Worm (Caenorhabditis elegans) whole organism, young adult: ENCODE measurements around the gene cdk-12.
A peak's percentile ranks its signal among the peaks of the same experiment; 100 is the strongest.

Experiments
- D2030.7 ChIP-seq: fragments of 200-800 bp; sonication (Bioruptor generic); IDR thresholded peaks from 2 replicates; pipeline ENCODE4 v1.3.6; 2022; ENCODE audit warnings: missing genetic modification reagents, missing genetic modification characterization, missing compliant biosample characterization
- F33H1.4 ChIP-seq: fragments of 200-800 bp; sonication (Bioruptor generic); IDR thresholded peaks from 2 replicates; pipeline ENCODE4 v1.3.6; 2022; ENCODE audit warnings: missing genetic modification reagents, missing genetic modification characterization, missing compliant biosample characterization
- F55B11.4 ChIP-seq: sonication (generic microtip); optimal IDR thresholded peaks from 2 replicates; lab custom pipeline; 2016; ENCODE audit warnings: missing compliant biosample characterization, missing genetic modification characterization, borderline replicate concordance; ENCODE audit not compliant: insufficient read depth
- F57C9.4 ChIP-seq: sonication (generic microtip); optimal IDR thresholded peaks from 2 replicates; lab custom pipeline; 2017; ENCODE audit warnings: mild to moderate bottlenecking, missing genetic modification characterization, missing compliant biosample characterization
- ZK185.1 ChIP-seq: sonication (generic microtip); optimal IDR thresholded peaks from 2 replicates; lab custom pipeline; 2016; ENCODE audit warnings: mild to moderate bottlenecking, missing genetic modification characterization, missing compliant biosample characterization; ENCODE audit not compliant: poor library complexity, severe bottlenecking
- ccch-3 ChIP-seq: fragments of 200-800 bp; sonication (Bioruptor generic); optimal IDR thresholded peaks from 2 replicates; lab custom pipeline; 2018; ENCODE audit warnings: mild to moderate bottlenecking, missing genetic modification characterization, missing compliant biosample characterization
- cebp-1 ChIP-seq, 2 experiments: fragments of 200-800 bp in 1 of 2; sonication (Bioruptor generic) in 1 of 2; sonication (generic microtip) in 1 of 2; IDR thresholded peaks in 1 of 2; optimal IDR thresholded peaks in 1 of 2; 2 replicates each; pipeline versions ENCODE4 v1.3.6 to Lab custom; 2017 to 2022; ENCODE audit warnings: missing compliant biosample characterization in 2 of 2, missing genetic modification characterization in 2 of 2, mild to moderate bottlenecking in 1 of 2, missing genetic modification reagents in 1 of 2, moderate library complexity in 1 of 2
- ceh-79 ChIP-seq: sonication (generic microtip); optimal IDR thresholded peaks from 2 replicates; lab custom pipeline; 2017; ENCODE audit warnings: mild to moderate bottlenecking, missing genetic modification characterization, missing compliant biosample characterization
- dpl-1 ChIP-seq: fragments of 150-350 bp; optimal IDR thresholded peaks from 2 replicates; lab custom pipeline; 2014; ENCODE audit warnings: missing biosample characterization, missing genetic modification reagents, missing genetic modification characterization
- egl-44 ChIP-seq: fragments of 200-800 bp; sonication (Bioruptor generic); IDR thresholded peaks from 2 replicates; pipeline ENCODE4 v1.3.6; 2022; ENCODE audit warnings: missing genetic modification reagents, missing genetic modification characterization, missing compliant biosample characterization
- fkh-3 ChIP-seq: sonication (generic microtip); optimal IDR thresholded peaks from 2 replicates; lab custom pipeline; 2016; ENCODE audit warnings: mild to moderate bottlenecking, missing genetic modification characterization, missing compliant biosample characterization
- hlh-12 ChIP-seq: sonication (generic microtip); optimal IDR thresholded peaks from 2 replicates; lab custom pipeline; 2016; ENCODE audit warnings: missing genetic modification characterization, missing compliant biosample characterization
- hmg-1.2 ChIP-seq: fragments of 200-800 bp; sonication (Bioruptor generic); IDR thresholded peaks from 2 replicates; pipeline ENCODE4 v1.3.6; 2022; ENCODE audit warnings: missing genetic modification reagents, missing genetic modification characterization, missing compliant biosample characterization
- hrde-1 ChIP-seq: sonication (generic microtip); optimal IDR thresholded peaks from 2 replicates; lab custom pipeline; 2016; ENCODE audit warnings: missing genetic modification characterization, mild to moderate bottlenecking, missing compliant biosample characterization, moderate library complexity, missing genotype, missing genetic modification reagents, borderline replicate concordance
- let-607 ChIP-seq, 2 experiments: fragments of 200-800 bp in 1 of 2; sonication (Bioruptor generic) in 1 of 2; sonication (generic microtip) in 1 of 2; optimal IDR thresholded peaks; 2 replicates each; lab custom pipeline; 2016 to 2018; ENCODE audit warnings: mild to moderate bottlenecking in 2 of 2, missing compliant biosample characterization in 2 of 2, missing genetic modification characterization in 2 of 2, moderate library complexity in 2 of 2, missing genotype in 1 of 2
- lin-35 ChIP-seq, 3 experiments: fragments of 150-350 bp in 2 of 3; sonication (generic microtip) in 1 of 3; optimal IDR thresholded peaks; 2 replicates each; lab custom pipeline; 2014 to 2018; ENCODE audit warnings: missing biosample characterization in 3 of 3, missing genetic modification characterization in 3 of 3, missing genetic modification reagents in 3 of 3
- lin-40 ChIP-seq: sonication (generic microtip); optimal IDR thresholded peaks from 2 replicates; lab custom pipeline; 2016; ENCODE audit warnings: missing genetic modification characterization, mild to moderate bottlenecking, missing compliant biosample characterization, missing genotype, missing genetic modification reagents
- madf-6 ChIP-seq: fragments of 200-800 bp; sonication (Bioruptor generic); IDR thresholded peaks from 2 replicates; pipeline ENCODE4 v1.3.6; 2022; ENCODE audit warnings: missing genetic modification reagents, missing genetic modification characterization, missing compliant biosample characterization
- mcd-1 ChIP-seq: fragments of 200-800 bp; sonication (Bioruptor generic); IDR thresholded peaks from 2 replicates; pipeline ENCODE4 v1.3.6; 2022; ENCODE audit warnings: missing genetic modification reagents, missing genetic modification characterization, missing compliant biosample characterization
- nfyb-1 ChIP-seq: fragments of 200-800 bp; sonication (Bioruptor generic); IDR thresholded peaks from 2 replicates; pipeline ENCODE4 v1.3.6; 2022; ENCODE audit warnings: missing genetic modification reagents, missing genetic modification characterization, missing compliant biosample characterization
- nhr-120 ChIP-seq: fragments of 200-800 bp; sonication (Bioruptor generic); IDR thresholded peaks from 2 replicates; pipeline ENCODE4 v1.3.6; 2022; ENCODE audit warnings: missing genetic modification characterization, missing compliant biosample characterization
- nhr-179 ChIP-seq: sonication (generic microtip); optimal IDR thresholded peaks from 2 replicates; lab custom pipeline; 2016; ENCODE audit warnings: mild to moderate bottlenecking, missing genetic modification characterization, missing compliant biosample characterization
- nhr-27 ChIP-seq: fragments of 200-800 bp; sonication (Bioruptor generic); optimal IDR thresholded peaks from 2 replicates; lab custom pipeline; 2018; ENCODE audit warnings: mild to moderate bottlenecking, missing genetic modification characterization, moderate library complexity, missing compliant biosample characterization
- nhr-80 ChIP-seq: sonication (generic microtip); optimal IDR thresholded peaks from 2 replicates; lab custom pipeline; 2016; ENCODE audit warnings: missing genetic modification characterization, missing compliant biosample characterization
- pha-4 ChIP-seq: fragments of 150-350 bp; sonication (generic microtip); optimal IDR thresholded peaks from 2 replicates; lab custom pipeline; 2014; ENCODE audit warnings: missing biosample characterization, missing genetic modification reagents, missing genetic modification characterization
- rcor-1 ChIP-seq: fragments of 200-800 bp; sonication (Bioruptor generic); IDR thresholded peaks from 2 replicates; pipeline ENCODE4 v1.3.6; 2022; ENCODE audit warnings: missing genetic modification reagents, missing genetic modification characterization, missing compliant biosample characterization
- rpc-1 ChIP-seq, 2 experiments: fragments of 150-350 bp in 1 of 2; sonication (generic microtip) in 1 of 2; optimal IDR thresholded peaks; 2 replicates each; lab custom pipeline; 2014 to 2018; ENCODE audit warnings: missing biosample characterization in 1 of 2, missing genetic modification characterization in 1 of 2, missing genetic modification reagents in 1 of 2, missing genotype in 1 of 2
- sea-2 ChIP-seq: fragments of 200-800 bp; sonication (Bioruptor generic); IDR thresholded peaks from 2 replicates; pipeline ENCODE4 v1.3.6; 2022; ENCODE audit warnings: missing genetic modification characterization, missing compliant biosample characterization
- snpc-3.4 ChIP-seq: sonication (generic microtip); optimal IDR thresholded peaks from 2 replicates; lab custom pipeline; 2017; ENCODE audit warnings: missing genetic modification characterization, mild to moderate bottlenecking, missing compliant biosample characterization, antibody characterized with exemption, moderate library complexity, missing genotype, missing genetic modification reagents
- sptf-2 ChIP-seq: fragments of 200-800 bp; sonication (Bioruptor generic); optimal IDR thresholded peaks from 2 replicates; lab custom pipeline; 2018; ENCODE audit warnings: mild to moderate bottlenecking, missing genetic modification characterization, missing compliant biosample characterization
- tbp1 ChIP-seq: fragments of 200-800 bp; sonication (Bioruptor generic); optimal IDR thresholded peaks from 2 replicates; lab custom pipeline; 2018; ENCODE audit warnings: mild to moderate bottlenecking, missing genetic modification characterization, missing compliant biosample characterization
- unc-130 ChIP-seq: sonication (generic microtip); optimal IDR thresholded peaks from 2 replicates; lab custom pipeline; 2016; ENCODE audit warnings: missing genetic modification reagents, missing genetic modification characterization, missing compliant biosample characterization
- zfh-2 ChIP-seq: fragments of 200-800 bp; sonication (Bioruptor generic); conservative IDR thresholded peaks from 2 replicates; pipeline ENCODE4 v1.3.6; 2022; ENCODE audit warnings: missing genetic modification reagents, missing genetic modification characterization, missing compliant biosample characterization

cdk-12 gene

ce11 chrIII:4328208-4328987 lies 4.4 kb upstream of the cdk-12 start:
- no peak for TF ChIP-seq sptf-2 (GFP tag; lab: Kevin White, UChicago)
- peak; percentile 56; the same call in 1 of the 2 replicates for TF ChIP-seq nfyb-1 (GFP tag; lab: Robert Waterston, UW)
- TF ChIP-seq fkh-3, result no peak

- TF ChIP-seq snpc-3.4 (tag; lab: Kevin White, UChicago), result no peak
- TF ChIP-seq madf-6, result no peak
- no peak for TF ChIP-seq tbp1 (GFP tag; lab: Kevin White, UChicago)
- no peak for TF ChIP-seq mcd-1
- TF ChIP-seq dpl-1 (GFP tag; lab: Kevin White, UChicago), result no peak
- TF ChIP-seq rcor-1 (GFP tag; lab: Robert Waterston, UW), result no peak
- TF ChIP-seq nhr-27 (tag; lab: Kevin White, UChicago), result no peak
- TF ChIP-seq rpc-1 (optimal IDR thresholded peaks at IDR 0.05; lab: Kevin White, UChicago), result no peak
- no peak for TF ChIP-seq rpc-1 (tag; optimal IDR thresholded peaks at IDR 0.05; lab: Kevin White, UChicago)
- TF ChIP-seq, all 124 proteins: peak for 0
Observed at ce11 chrIII:4330984-4331383, 1.8 kb upstream of the cdk-12 start, which contains the start of gene gly-6. TSS of gene gly-6 (minus strand) at chrIII:4331228.

DNA sequence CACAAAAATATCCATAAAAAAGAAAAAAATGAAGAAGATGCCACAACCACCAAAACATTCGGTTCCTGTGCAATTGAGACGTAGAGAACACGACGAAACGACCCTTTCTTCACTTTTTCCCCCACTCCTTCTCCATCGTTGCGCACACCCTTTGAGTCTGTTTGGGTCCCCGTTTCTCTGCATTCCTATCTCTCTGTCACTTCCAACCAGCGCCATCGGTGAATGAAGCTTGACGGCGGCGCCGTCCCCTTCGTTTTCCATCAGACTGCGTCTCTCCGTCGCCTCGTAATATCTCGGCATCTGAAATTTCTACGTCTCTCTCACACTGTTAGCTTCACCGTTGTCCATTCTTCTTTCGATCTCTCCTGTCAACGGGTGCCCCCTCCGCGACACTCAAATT lies 2.8 kb downstream of the cdk-12 start:
- TF ChIP-seq ccch-3 (GFP tag; lab: Kevin White, UChicago) (no peak), lin-40 (peak; percentile 26), nhr-179 (no peak), egl-44 (no peak), hmg-1.2 (GFP tag; lab: Robert Waterston, UW) (peak; percentile 59; the same call in 1 of the 2 replicates), lin-35 (GFP tag; optimal IDR thresholded peaks at IDR 0.05; lab: Kevin White, UChicago) (peak in 1 of 3 experiments; percentile 28), zfh-2 (GFP tag; lab: Robert Waterston, UW) (peak; percentile 87), nhr-120 (GFP tag; lab: Robert Waterston, UW) (no peak), cebp-1 (GFP tag; IDR thresholded peaks at IDR 0.05; lab: Robert Waterston, UW) (no peak), cebp-1 (tag; optimal IDR thresholded peaks at IDR 0.05; lab: Kevin White, UChicago) (peak; percentile 34), sea-2 (GFP tag; lab: Robert Waterston, UW) (no peak), ceh-79 (tag; lab: Kevin White, UChicago) (no peak)
- TF ChIP-seq, all 124 proteins: peak for 5

DNA sequence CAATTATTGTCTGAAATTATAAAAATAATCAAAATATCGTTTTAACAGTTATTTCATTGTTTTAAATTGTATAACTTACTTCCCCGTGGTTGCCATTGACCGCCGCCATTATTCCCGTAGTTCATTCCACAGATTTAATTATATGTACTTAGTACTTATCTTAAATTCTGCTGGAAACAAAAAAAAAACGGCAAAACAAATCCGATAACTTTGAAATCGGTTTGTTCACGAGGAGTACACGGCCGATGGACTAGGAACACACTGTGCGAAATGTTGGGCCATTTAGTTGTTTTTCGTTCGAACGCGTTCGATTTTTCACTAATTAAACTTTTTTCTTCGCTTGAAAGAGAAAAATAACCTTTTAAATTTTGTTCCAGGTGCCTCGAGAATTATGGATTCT lies 10.3 kb downstream of the cdk-12 start, which contains the start of the genes B0285.3 and lcmt-1:
TSS of gene B0285.3 (minus strand) at position 267 of the 400 bp plus-strand sequence.
TSS of gene lcmt-1 (plus strand) at position 377 of the 400 bp plus-strand sequence.
- peak; percentile 20; the same call in 1 of the 2 replicates for TF ChIP-seq madf-6
- peak; percentile 82 for TF ChIP-seq ZK185.1 (tag; lab: Kevin White, UChicago)
- TF ChIP-seq nhr-179, result no peak
- TF ChIP-seq unc-130, result peak; percentile 21
- no peak for TF ChIP-seq hlh-12 (tag; lab: Kevin White, UChicago)
- 0 out of 2 replicates have a peak, but pooled peaks have one; percentile 39 for TF ChIP-seq F33H1.4 (GFP tag; lab: Robert Waterston, UW)

DNA sequence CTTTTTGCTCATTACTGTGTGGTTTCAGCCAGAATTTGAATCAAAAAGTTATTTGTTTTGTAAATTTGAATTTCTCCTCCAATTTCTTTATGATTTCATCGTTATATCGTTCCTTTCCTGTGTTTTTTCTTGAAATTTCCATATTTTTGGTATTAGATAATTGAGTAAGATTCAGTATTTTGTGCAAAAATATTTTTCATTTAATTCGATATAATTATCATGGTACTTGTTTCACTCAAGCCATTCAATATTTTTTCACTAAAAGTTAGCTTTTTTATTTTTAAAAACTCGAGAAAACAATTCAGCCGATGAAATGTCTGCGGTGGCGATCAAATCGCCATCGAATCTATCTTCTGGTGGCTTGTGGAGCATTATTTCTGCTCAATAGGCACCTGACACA lies 12.2 kb downstream of the cdk-12 start, which contains the start of gene hse-5:
TSS of gene hse-5 (plus strand) at position 301 of the 400 bp plus-strand sequence.
- no peak for TF ChIP-seq F33H1.4 (GFP tag; lab: Robert Waterston, UW)
- no peak for TF ChIP-seq let-607 (tag; optimal IDR thresholded peaks at IDR 0.05; lab: Kevin White, UChicago)
- TF ChIP-seq D2030.7 (GFP tag; lab: Robert Waterston, UW), result no peak
- TF ChIP-seq F55B11.4 (tag; lab: Kevin White, UChicago), result no peak
- no peak for TF ChIP-seq nhr-80 (tag; lab: Kevin White, UChicago)
- TF ChIP-seq F57C9.4 (tag; lab: Kevin White, UChicago), result no peak
- no peak for TF ChIP-seq hrde-1 (tag; lab: Kevin White, UChicago)
- TF ChIP-seq pha-4 (tag; lab: Kevin White, UChicago), result no peak
- no peak for TF ChIP-seq egl-44
